Fruit fly (Drosophila melanogaster) whole organism, embryonic: ENCODE results near the gene CG2841.

Source experiments
- Abd-B ChIP-seq: fragments of 200-800 bp; sonication (Bioruptor generic); optimal IDR thresholded peaks from 2 replicates; lab custom pipeline; 2018; ENCODE audit warnings: missing biosample characterization, mild to moderate bottlenecking, missing genetic modification characterization, moderate library complexity
- B-H2 ChIP-seq: fragments of 200-800 bp; sonication (Bioruptor generic); optimal IDR thresholded peaks from 2 replicates; lab custom pipeline; 2018; ENCODE audit warnings: missing biosample characterization, mild to moderate bottlenecking, missing genetic modification characterization
- CG11456 ChIP-seq: fragments of 200-800 bp; sonication (Bioruptor generic); IDR thresholded peaks from 3 replicates; pipeline ENCODE4 v1.3.6; 2022; ENCODE audit warnings: missing biosample characterization, missing genetic modification characterization
- CG11696 ChIP-seq: fragments of 200-800 bp; sonication (Bioruptor generic); IDR thresholded peaks from 2 replicates; pipeline ENCODE4 v1.3.6; 2022; ENCODE audit warnings: missing biosample characterization, missing genetic modification characterization
- CG12104 ChIP-seq: fragments of 200-800 bp; sonication (Bioruptor generic); optimal IDR thresholded peaks from 3 replicates; lab custom pipeline; 2016; ENCODE audit warnings: missing biosample characterization, missing genetic modification characterization
- CG12155 ChIP-seq: fragments of 200-800 bp; sonication (Bioruptor generic); optimal IDR thresholded peaks from 3 replicates; lab custom pipeline; 2016; ENCODE audit warnings: missing biosample characterization, missing genetic modification characterization
- CG12769 ChIP-seq: fragments of 200-800 bp; sonication (Bioruptor generic); optimal IDR thresholded peaks from 2 replicates; lab custom pipeline; 2019; ENCODE audit warnings: missing biosample characterization, mild to moderate bottlenecking, missing genetic modification characterization, moderate library complexity
- CG12942 ChIP-seq: fragments of 200-800 bp; sonication (Bioruptor generic); optimal IDR thresholded peaks from 3 replicates; lab custom pipeline; 2016; ENCODE audit warnings: missing biosample characterization, missing genetic modification characterization
- CG15269 ChIP-seq: fragments of 200-800 bp; sonication (Bioruptor generic); optimal IDR thresholded peaks from 2 replicates; lab custom pipeline; 2018; ENCODE audit warnings: missing biosample characterization, mild to moderate bottlenecking, missing genetic modification characterization, moderate library complexity
- CG15601 ChIP-seq: fragments of 200-800 bp; sonication (Bioruptor generic); optimal IDR thresholded peaks from 3 replicates; lab custom pipeline; 2019; ENCODE audit warnings: missing biosample characterization, mild to moderate bottlenecking, missing genetic modification characterization, moderate library complexity
- CG17359 ChIP-seq: fragments of 200-800 bp; sonication (Bioruptor generic); optimal IDR thresholded peaks from 3 replicates; lab custom pipeline; 2018; ENCODE audit warnings: missing biosample characterization, mild to moderate bottlenecking, missing genetic modification characterization, moderate library complexity
- CG1832 ChIP-seq: fragments of 200-800 bp; sonication (Bioruptor generic); optimal IDR thresholded peaks from 2 replicates; lab custom pipeline; 2017; ENCODE audit warnings: missing biosample characterization, mild to moderate bottlenecking, missing genetic modification characterization, inconsistent platforms
- CG18599 ChIP-seq: fragments of 200-800 bp; sonication (Bioruptor generic); optimal IDR thresholded peaks from 3 replicates; lab custom pipeline; 2017; ENCODE audit warnings: missing biosample characterization, missing genetic modification characterization, mild to moderate bottlenecking, moderate library complexity, missing genetic modification reagents
- CG18764 ChIP-seq: fragments of 200-800 bp; sonication (Bioruptor generic); optimal IDR thresholded peaks from 3 replicates; lab custom pipeline; 2016; ENCODE audit warnings: missing biosample characterization, missing genetic modification characterization
- CG2199 ChIP-seq: fragments of 200-800 bp; sonication (Bioruptor generic); IDR thresholded peaks from 3 replicates; pipeline ENCODE4 v1.3.6; 2022; ENCODE audit warnings: missing biosample characterization, missing genetic modification characterization
- CG2678 ChIP-seq: fragments of 200-800 bp; sonication (Bioruptor generic); optimal IDR thresholded peaks from 3 replicates; lab custom pipeline; 2019; ENCODE audit warnings: missing biosample characterization, mild to moderate bottlenecking, missing genetic modification characterization, moderate library complexity
- CG43689 ChIP-seq: fragments of 200-800 bp; sonication (Bioruptor generic); IDR thresholded peaks from 2 replicates; pipeline ENCODE4 v1.3.6; 2022; ENCODE audit warnings: missing biosample characterization, missing genetic modification characterization
- CG4404 ChIP-seq: fragments of 200-800 bp; sonication (Bioruptor generic); IDR thresholded peaks from 2 replicates; pipeline ENCODE4 v1.3.6; 2022; ENCODE audit warnings: missing biosample characterization, missing genetic modification characterization
- CG4707 ChIP-seq: fragments of 200-800 bp; sonication (Bioruptor generic); optimal IDR thresholded peaks from 2 replicates; lab custom pipeline; 2018; ENCODE audit warnings: missing biosample characterization, mild to moderate bottlenecking, missing genetic modification characterization, moderate library complexity
- CG6654 ChIP-seq: fragments of 200-800 bp; sonication (Bioruptor generic); optimal IDR thresholded peaks from 2 replicates; lab custom pipeline; 2017; ENCODE audit warnings: missing biosample characterization, mild to moderate bottlenecking, missing genetic modification characterization
- Camta ChIP-seq: fragments of 200-800 bp; sonication (Bioruptor generic); optimal IDR thresholded peaks from 2 replicates; lab custom pipeline; 2016; ENCODE audit warnings: missing biosample characterization, missing genetic modification characterization
- H15 ChIP-seq: fragments of 200-800 bp; sonication (Bioruptor generic); IDR thresholded peaks from 3 replicates; pipeline ENCODE4 v1.3.6; 2022; ENCODE audit warnings: missing biosample characterization, missing genetic modification characterization
- Hmx ChIP-seq: fragments of 200-800 bp; sonication (Bioruptor generic); optimal IDR thresholded peaks from 2 replicates; lab custom pipeline; 2016; ENCODE audit warnings: missing biosample characterization, missing genetic modification characterization
- Hsf ChIP-seq: fragments of 200-800 bp; sonication (Bioruptor generic); optimal IDR thresholded peaks from 3 replicates; lab custom pipeline; 2016; ENCODE audit warnings: missing biosample characterization, missing genetic modification characterization
- Lpt ChIP-seq: fragments of >200 bp; optimal IDR thresholded peaks from 2 replicates; lab custom pipeline; 2018; ENCODE audit warnings: missing biosample characterization, missing genetic modification characterization
- Max ChIP-seq: fragments of 200-800 bp; sonication (Bioruptor generic); optimal IDR thresholded peaks from 2 replicates; lab custom pipeline; 2016; ENCODE audit warnings: missing biosample characterization, mild to moderate bottlenecking, missing genetic modification characterization
- Myb ChIP-seq: fragments of 200-800 bp; sonication (Bioruptor generic); optimal IDR thresholded peaks from 2 replicates; lab custom pipeline; 2016; ENCODE audit warnings: missing biosample characterization, missing genetic modification characterization
- NC2α ChIP-seq: fragments of 200-800 bp; sonication (Bioruptor generic); optimal IDR thresholded peaks from 2 replicates; lab custom pipeline; 2016; ENCODE audit warnings: missing biosample characterization, missing genetic modification characterization
- Opbp ChIP-seq: fragments of 200-800 bp; sonication (Bioruptor generic); IDR thresholded peaks from 3 replicates; pipeline ENCODE4 v1.3.6; 2022; ENCODE audit warnings: missing biosample characterization, missing genetic modification characterization; ENCODE audit not compliant: partially characterized antibody
- Poxn ChIP-seq: fragments of 200-800 bp; sonication (Bioruptor generic); IDR thresholded peaks from 2 replicates; pipeline ENCODE4 v1.3.6; 2022; ENCODE audit warnings: missing biosample characterization, missing genetic modification characterization
- Sin3A ChIP-seq: fragments of >200 bp; optimal IDR thresholded peaks from 2 replicates; lab custom pipeline; 2018
- Taf1 ChIP-seq: fragments of 200-800 bp; sonication (Bioruptor generic); IDR thresholded peaks from 2 replicates; pipeline ENCODE4 v1.3.6; 2022; ENCODE audit warnings: missing biosample characterization, missing genetic modification characterization
- ap ChIP-seq: fragments of 200-800 bp; sonication (Bioruptor generic); IDR thresholded peaks from 2 replicates; pipeline ENCODE4 v1.3.6; 2022; ENCODE audit warnings: missing biosample characterization, missing genetic modification characterization
- bbx ChIP-seq: fragments of 200-800 bp; sonication (Bioruptor generic); IDR thresholded peaks from 2 replicates; pipeline ENCODE4 v1.3.6; 2022; ENCODE audit warnings: missing biosample characterization, missing genetic modification characterization; ENCODE audit not compliant: partially characterized antibody
- btn ChIP-seq: fragments of 200-800 bp; sonication (Bioruptor generic); optimal IDR thresholded peaks from 2 replicates; lab custom pipeline; 2016; ENCODE audit warnings: missing biosample characterization, missing genetic modification characterization
- chn ChIP-seq: fragments of 200-800 bp; sonication (Bioruptor generic); optimal IDR thresholded peaks from 2 replicates; lab custom pipeline; 2016; ENCODE audit warnings: missing biosample characterization, missing genetic modification characterization
- danr ChIP-seq: fragments of 200-800 bp; sonication (Bioruptor generic); IDR thresholded peaks from 2 replicates; pipeline ENCODE4 v1.3.6; 2022; ENCODE audit warnings: missing biosample characterization, missing genetic modification characterization
- gfzf ChIP-seq: fragments of 200-800 bp; sonication (Bioruptor generic); optimal IDR thresholded peaks from 2 replicates; lab custom pipeline; 2016; ENCODE audit warnings: missing biosample characterization, mild to moderate bottlenecking, missing genetic modification characterization, moderate library complexity
- gt ChIP-seq: fragments of 200-800 bp; sonication (Bioruptor generic); IDR thresholded peaks from 2 replicates; pipeline ENCODE4 v1.3.6; 2022; ENCODE audit warnings: missing biosample characterization, missing genetic modification characterization
- maf-S ChIP-seq: fragments of 200-800 bp; sonication (Bioruptor generic); optimal IDR thresholded peaks from 2 replicates; lab custom pipeline; 2016; ENCODE audit warnings: missing biosample characterization, missing genetic modification characterization
- mam ChIP-seq: fragments of 200-800 bp; sonication (Bioruptor generic); optimal IDR thresholded peaks from 3 replicates; lab custom pipeline; 2016; ENCODE audit warnings: missing biosample characterization, missing genetic modification characterization
- nau ChIP-seq: fragments of 200-800 bp; sonication (Bioruptor generic); optimal IDR thresholded peaks from 3 replicates; lab custom pipeline; 2017; ENCODE audit warnings: missing biosample characterization, mild to moderate bottlenecking, missing genetic modification characterization, missing genetic modification reagents
- odd ChIP-seq: fragments of 200-800 bp; sonication (Bioruptor generic); optimal IDR thresholded peaks from 2 replicates; lab custom pipeline; 2017; ENCODE audit warnings: missing biosample characterization, mild to moderate bottlenecking, missing genetic modification characterization
- stc ChIP-seq: fragments of 200-800 bp; sonication (Bioruptor generic); IDR thresholded peaks from 2 replicates; pipeline ENCODE4 v1.3.6; 2022; ENCODE audit warnings: missing biosample characterization, missing genetic modification characterization
- tap ChIP-seq: fragments of 200-800 bp; optimal IDR thresholded peaks from 3 replicates; lab custom pipeline; 2019; ENCODE audit warnings: missing biosample characterization, mild to moderate bottlenecking, missing genetic modification characterization, moderate library complexity
- tio ChIP-seq: fragments of 200-800 bp; sonication (Bioruptor generic); optimal IDR thresholded peaks from 2 replicates; lab custom pipeline; 2017; ENCODE audit warnings: missing biosample characterization, missing genetic modification characterization, inconsistent platforms
- tup ChIP-seq: fragments of 200-800 bp; sonication (Bioruptor generic); optimal IDR thresholded peaks from 2 replicates; lab custom pipeline; 2016; ENCODE audit warnings: missing biosample characterization, mild to moderate bottlenecking, missing genetic modification characterization, moderate library complexity
- unc-4 ChIP-seq: fragments of 200-800 bp; sonication (Bioruptor generic); IDR thresholded peaks from 2 replicates; pipeline ENCODE4 v1.3.6; 2022; ENCODE audit warnings: missing biosample characterization, missing genetic modification characterization; ENCODE audit not compliant: partially characterized antibody
- wdn ChIP-seq: fragments of 200-800 bp; sonication (Bioruptor generic); IDR thresholded peaks from 2 replicates; pipeline ENCODE4 v1.3.6; 2022; ENCODE audit warnings: missing biosample characterization, missing genetic modification characterization
- yki ChIP-seq: fragments of >200 bp; optimal IDR thresholded peaks from 3 replicates; lab custom pipeline; 2018
- zf30C ChIP-seq: fragments of 200-800 bp; sonication (Bioruptor generic); optimal IDR thresholded peaks from 3 replicates; lab custom pipeline; 2018; ENCODE audit warnings: missing biosample characterization, mild to moderate bottlenecking, missing genetic modification characterization

CG2841 gene

DNA sequence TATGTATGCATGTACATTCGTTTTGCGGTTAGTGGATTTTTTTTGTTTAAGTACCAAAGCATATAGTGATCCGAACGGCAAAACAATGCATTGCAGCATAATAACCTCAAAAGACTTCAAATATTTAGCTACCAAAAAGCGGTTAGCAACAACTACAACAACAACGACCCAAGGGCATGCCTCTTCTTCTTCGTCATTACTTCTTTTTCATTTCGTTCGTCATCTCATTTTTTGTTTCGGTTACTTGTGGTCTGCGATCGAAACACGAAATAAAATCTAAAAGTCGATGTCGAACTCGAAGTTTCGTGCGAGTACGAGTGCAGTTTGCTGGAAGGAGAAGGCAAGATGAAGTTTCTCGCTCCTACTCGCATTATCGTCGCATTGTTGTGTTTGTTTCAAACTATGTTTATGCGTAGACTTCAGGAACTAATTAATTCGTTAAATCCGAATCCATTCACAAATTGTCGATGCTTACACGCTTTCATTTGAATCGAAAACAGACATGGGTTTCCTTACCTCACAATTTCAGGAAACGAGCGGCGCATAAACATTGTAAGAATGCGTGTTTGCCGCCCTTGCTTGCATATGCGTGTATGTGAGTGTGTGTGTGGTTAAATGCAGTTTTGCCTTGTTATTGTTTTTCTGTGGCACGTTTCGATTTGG lies 67.3 kb downstream of the CG2841 start (continued):
- peak; percentile 41 for TF ChIP-seq Max (GFP tag; lab: Kevin White, UChicago)
- peak; percentile 61 for TF ChIP-seq mam (GFP tag; lab: Kevin White, UChicago)
- peak; percentile 70 for TF ChIP-seq CG18599 (GFP tag; lab: Kevin White, UChicago)
- no peak for TF ChIP-seq bbx (GFP tag; lab: Robert Waterston, UW)
- peak; percentile 88 for TF ChIP-seq CG15601
- TF ChIP-seq Sin3A (lab: Kevin White, UChicago), result no peak
- no peak for TF ChIP-seq CG11456 (GFP tag; lab: Robert Waterston, UW)
- peak; percentile 72 for TF ChIP-seq CG43689 (GFP tag; lab: Robert Waterston, UW)
- peak; percentile 70 for TF ChIP-seq maf-S (GFP tag; lab: Kevin White, UChicago)
- peak; percentile 74 for TF ChIP-seq CG2678
- TF ChIP-seq Poxn (GFP tag; lab: Robert Waterston, UW), result no peak
- peak; percentile 59 for TF ChIP-seq tio (GFP tag; lab: Kevin White, UChicago)
- no peak for TF ChIP-seq unc-4
- TF ChIP-seq Abd-B (GFP tag; lab: Kevin White, UChicago), result peak; percentile 64
- TF ChIP-seq btn (GFP tag; lab: Kevin White, UChicago), result peak; percentile 81
- no peak for TF ChIP-seq zf30C (GFP tag; lab: Kevin White, UChicago)
- TF ChIP-seq Myb (GFP tag; lab: Kevin White, UChicago), result peak; percentile 35
- no peak for TF ChIP-seq B-H2 (GFP tag; lab: Kevin White, UChicago)
- no peak for TF ChIP-seq Opbp (GFP tag; lab: Robert Waterston, UW)
- peak; percentile 54 for TF ChIP-seq tup
- TF ChIP-seq Hsf (GFP tag; lab: Kevin White, UChicago), result peak; percentile 88
- TF ChIP-seq chn (GFP tag; lab: Kevin White, UChicago), result peak; percentile 80
- TF ChIP-seq danr (GFP tag; lab: Robert Waterston, UW), result 0 out of 2 replicates have a peak, but pooled peaks have one; percentile 23
- TF ChIP-seq gfzf (GFP tag; lab: Kevin White, UChicago), result no peak
- TF ChIP-seq CG4404 (GFP tag; lab: Robert Waterston, UW), result peak; percentile 61
- peak; percentile 71 for TF ChIP-seq CG12942 (GFP tag; lab: Kevin White, UChicago)
- TF ChIP-seq ap (GFP tag; lab: Robert Waterston, UW), result peak; percentile 77
- TF ChIP-seq gt (GFP tag; lab: Robert Waterston, UW), result peak; percentile 74
- TF ChIP-seq wdn (GFP tag; lab: Robert Waterston, UW), result no peak
- no peak for TF ChIP-seq CG1832 (GFP tag; lab: Kevin White, UChicago)
- peak; percentile 79 for TF ChIP-seq CG4707 (GFP tag; lab: Kevin White, UChicago)
- TF ChIP-seq tap (tag; lab: Kevin White, UChicago), result peak; percentile 84
- peak; percentile 43 for TF ChIP-seq CG12104
- TF ChIP-seq CG12155 (GFP tag; lab: Kevin White, UChicago), result peak; percentile 59
- TF ChIP-seq Hmx (GFP tag; lab: Kevin White, UChicago), result no peak
- TF ChIP-seq CG12769 (tag; lab: Kevin White, UChicago), result peak; percentile 67
- TF ChIP-seq Taf1, result no peak
- peak; percentile 16 for TF ChIP-seq CG6654
- peak; percentile 66 for TF ChIP-seq CG18764 (GFP tag; lab: Kevin White, UChicago)
- peak; percentile 84 for TF ChIP-seq CG17359 (tag; lab: Kevin White, UChicago)
- peak; percentile 79 for TF ChIP-seq NC2α (GFP tag; lab: Kevin White, UChicago)
- TF ChIP-seq H15, result peak; percentile 73; the same call in 2 of the 3 replicates
- peak; percentile 83 for TF ChIP-seq stc (GFP tag; lab: Robert Waterston, UW)
- TF ChIP-seq nau (GFP tag; lab: Kevin White, UChicago), result peak; percentile 70
- peak; percentile 84 for TF ChIP-seq Camta (GFP tag; lab: Kevin White, UChicago)
- TF ChIP-seq odd (GFP tag; lab: Kevin White, UChicago), result peak; percentile 69
- peak; percentile 76 for TF ChIP-seq CG15269 (tag; lab: Kevin White, UChicago)
- TF ChIP-seq yki (lab: Kevin White, UChicago), result peak; percentile 11
- peak; percentile 26; the same call in 1 of the 2 replicates for TF ChIP-seq CG11696 (GFP tag; lab: Robert Waterston, UW)
- TF ChIP-seq Lpt, result no peak
- peak; percentile 93 for TF ChIP-seq CG2199 (GFP tag; lab: Robert Waterston, UW)
